Worm (Caenorhabditis elegans) whole organism, L1 larva: ENCODE results near the gene srh-211.

Experiments
- C16A3.4 ChIP-seq: fragments of 150-350 bp; optimal IDR thresholded peaks from 2 replicates; lab custom pipeline; 2014; ENCODE audit warnings: missing biosample characterization, missing genetic modification characterization
- F16B12.6 ChIP-seq: fragments of 150-350 bp; optimal IDR thresholded peaks from 2 replicates; lab custom pipeline; 2014; ENCODE audit warnings: missing biosample characterization, missing genetic modification characterization
- aha-1 ChIP-seq: fragments of 150-350 bp; optimal IDR thresholded peaks from 2 replicates; lab custom pipeline; 2014; ENCODE audit warnings: missing biosample characterization, missing genetic modification characterization
- alr-1 ChIP-seq: fragments of 200-800 bp; sonication (Bioruptor generic); optimal IDR thresholded peaks from 2 replicates; lab custom pipeline; 2018; ENCODE audit warnings: borderline replicate concordance, mild to moderate bottlenecking, missing genetic modification characterization, missing compliant biosample characterization
- ama-1 ChIP-seq: fragments of 150-350 bp; optimal IDR thresholded peaks from 2 replicates; lab custom pipeline; 2014
- ceh-63 ChIP-seq: fragments of 200-800 bp; sonication (Bioruptor generic); optimal IDR thresholded peaks from 2 replicates; lab custom pipeline; 2018; ENCODE audit warnings: mild to moderate bottlenecking, missing genetic modification characterization, missing compliant biosample characterization
- ceh-82 ChIP-seq, 3 experiments: fragments of 150-350 bp in 1 of 3; sonication (generic microtip) in 2 of 3; optimal IDR thresholded peaks; 2 replicates each; lab custom pipeline; 2014 to 2017; ENCODE audit warnings: missing biosample characterization in 3 of 3, missing genetic modification characterization in 3 of 3
- ceh-88 ChIP-seq: fragments of 200-800 bp; sonication (Bioruptor generic); IDR thresholded peaks from 2 replicates; pipeline ENCODE4 v1.3.6; 2022; ENCODE audit warnings: missing genetic modification characterization, missing compliant biosample characterization
- dsc-1 ChIP-seq: sonication (generic microtip); optimal IDR thresholded peaks from 2 replicates; lab custom pipeline; 2016; ENCODE audit warnings: mild to moderate bottlenecking, missing genetic modification characterization, missing compliant biosample characterization
- efl-1 ChIP-seq, 4 experiments: fragments of 150-350 bp; optimal IDR thresholded peaks in 3 of 4; peaks in 1 of 4; 1 replicate in 1 of 4; 2 replicates in 3 of 4; lab custom pipeline; 2014; ENCODE audit warnings: missing biosample characterization in 2 of 4, missing genetic modification characterization in 2 of 4, missing genetic modification reagents in 2 of 4
- efl-3 ChIP-seq: fragments of 200-800 bp; sonication (Bioruptor generic); optimal IDR thresholded peaks from 2 replicates; lab custom pipeline; 2018; ENCODE audit warnings: mild to moderate bottlenecking, missing genetic modification characterization, missing compliant biosample characterization
- egl-13 ChIP-seq: sonication (generic microtip); optimal IDR thresholded peaks from 2 replicates; lab custom pipeline; 2016; ENCODE audit warnings: missing genotype, missing genetic modification reagents, missing genetic modification characterization, missing compliant biosample characterization
- ets-5 ChIP-seq: fragments of 200-800 bp; sonication (Bioruptor generic); IDR thresholded peaks from 2 replicates; pipeline ENCODE4 v1.3.6; 2022; ENCODE audit warnings: missing genetic modification characterization, missing compliant biosample characterization
- fkh-10 ChIP-seq: sonication (generic microtip); optimal IDR thresholded peaks from 2 replicates; lab custom pipeline; 2017; ENCODE audit warnings: missing biosample characterization, missing genetic modification reagents, missing genetic modification characterization
- fkh-8 ChIP-seq: sonication (generic microtip); optimal IDR thresholded peaks from 2 replicates; lab custom pipeline; 2016; ENCODE audit warnings: mild to moderate bottlenecking, missing genetic modification characterization, missing compliant biosample characterization
- grh-1 ChIP-seq: fragments of 200-800 bp; sonication (Bioruptor generic); IDR thresholded peaks from 2 replicates; pipeline ENCODE4 v1.3.6; 2022; ENCODE audit warnings: missing genetic modification reagents, missing genetic modification characterization, missing compliant biosample characterization
- hlh-17 ChIP-seq: fragments of 200-800 bp; sonication (Bioruptor generic); optimal IDR thresholded peaks from 2 replicates; lab custom pipeline; 2018; ENCODE audit warnings: missing genetic modification characterization, mild to moderate bottlenecking, missing compliant biosample characterization, moderate library complexity, borderline replicate concordance
- hpl-2 ChIP-seq: fragments of 150-350 bp; optimal IDR thresholded peaks from 2 replicates; lab custom pipeline; 2014; ENCODE audit warnings: missing biosample characterization, missing genetic modification reagents, missing genetic modification characterization
- irx-1 ChIP-seq: sonication (generic microtip); optimal IDR thresholded peaks from 2 replicates; lab custom pipeline; 2016; ENCODE audit warnings: missing genetic modification characterization, missing compliant biosample characterization
- isw-1 ChIP-seq: fragments of 200-800 bp; sonication (Bioruptor generic); IDR thresholded peaks from 2 replicates; pipeline ENCODE4 v1.3.6; 2022; ENCODE audit warnings: missing genetic modification characterization, missing compliant biosample characterization
- jun-1 ChIP-seq: fragments of 150-350 bp; optimal IDR thresholded peaks from 2 replicates; lab custom pipeline; 2014; ENCODE audit warnings: missing biosample characterization, missing genetic modification reagents, missing genetic modification characterization
- lin-13 ChIP-seq: fragments of 150-350 bp; optimal IDR thresholded peaks from 2 replicates; lab custom pipeline; 2014; ENCODE audit warnings: missing biosample characterization, missing genetic modification reagents, missing genetic modification characterization
- lin-35 ChIP-seq, 2 experiments: fragments of 150-350 bp; optimal IDR thresholded peaks; 2 replicates each; lab custom pipeline; 2014; ENCODE audit warnings: missing biosample characterization in 2 of 2, missing genetic modification characterization in 2 of 2, missing genetic modification reagents in 2 of 2
- lsy-2 ChIP-seq, 2 experiments: fragments of 150-350 bp; optimal IDR thresholded peaks; 2 replicates each; lab custom pipeline; 2014; ENCODE audit warnings: missing biosample characterization in 2 of 2, missing genetic modification characterization in 2 of 2
- mdl-1 ChIP-seq, 2 experiments: fragments of 150-350 bp; optimal IDR thresholded peaks; 2 replicates each; lab custom pipeline; 2014 to 2017; ENCODE audit warnings: missing biosample characterization in 2 of 2, missing genetic modification characterization in 2 of 2, inconsistent platforms in 1 of 2
- mef-2 ChIP-seq: fragments of 150-350 bp; optimal IDR thresholded peaks from 2 replicates; lab custom pipeline; 2014; ENCODE audit warnings: missing biosample characterization, missing genetic modification characterization
- nhr-237 ChIP-seq: fragments of 150-350 bp; optimal IDR thresholded peaks from 2 replicates; lab custom pipeline; 2014; ENCODE audit warnings: missing biosample characterization, missing genetic modification characterization
- nhr-28 ChIP-seq: fragments of 150-350 bp; optimal IDR thresholded peaks from 2 replicates; lab custom pipeline; 2014; ENCODE audit warnings: missing biosample characterization, missing genetic modification characterization
- nhr-47 ChIP-seq: sonication (generic microtip); optimal IDR thresholded peaks from 2 replicates; lab custom pipeline; 2016; ENCODE audit warnings: mild to moderate bottlenecking, missing genetic modification characterization, moderate library complexity, missing compliant biosample characterization
- nhr-76 ChIP-seq: sonication (generic microtip); optimal IDR thresholded peaks from 2 replicates; lab custom pipeline; 2017; ENCODE audit warnings: missing biosample characterization, missing genetic modification characterization
- nhr-90 ChIP-seq: sonication (generic microtip); optimal IDR thresholded peaks from 2 replicates; lab custom pipeline; 2016; ENCODE audit warnings: mild to moderate bottlenecking, missing genetic modification characterization, missing compliant biosample characterization; ENCODE audit not compliant: poor library complexity
- pqm-1 ChIP-seq: sonication (generic microtip); optimal IDR thresholded peaks from 3 replicates; lab custom pipeline; 2017; ENCODE audit warnings: missing biosample characterization, missing genetic modification characterization
- skn-1 ChIP-seq: fragments of 150-350 bp; optimal IDR thresholded peaks from 2 replicates; lab custom pipeline; 2014; ENCODE audit warnings: missing biosample characterization, missing genetic modification characterization
- snpc-4 ChIP-seq: fragments of 150-350 bp; optimal IDR thresholded peaks from 2 replicates; lab custom pipeline; 2014; ENCODE audit warnings: missing biosample characterization, missing genetic modification characterization
- snu-23 ChIP-seq: sonication (generic microtip); optimal IDR thresholded peaks from 2 replicates; lab custom pipeline; 2016; ENCODE audit warnings: missing genetic modification characterization, missing compliant biosample characterization
- sptf-1 ChIP-seq: fragments of 150-350 bp; optimal IDR thresholded peaks from 2 replicates; lab custom pipeline; 2014; ENCODE audit warnings: missing biosample characterization, missing genetic modification characterization
- swsn-7 ChIP-seq: sonication (generic microtip); optimal IDR thresholded peaks from 2 replicates; lab custom pipeline; 2016; ENCODE audit warnings: missing genetic modification characterization, missing compliant biosample characterization
- tlp-1 ChIP-seq: fragments of 150-350 bp; optimal IDR thresholded peaks from 2 replicates; lab custom pipeline; 2014; ENCODE audit warnings: missing biosample characterization, missing genetic modification characterization
- unc-86 ChIP-seq: sonication (generic microtip); optimal IDR thresholded peaks from 2 replicates; lab custom pipeline; 2016; ENCODE audit warnings: missing genetic modification characterization, missing compliant biosample characterization
- unc-98 ChIP-seq: fragments of 200-800 bp; sonication (Bioruptor generic); IDR thresholded peaks from 2 replicates; pipeline ENCODE4 v1.3.6; 2022; ENCODE audit warnings: missing genetic modification characterization, missing compliant biosample characterization
- xbp-1 ChIP-seq: sonication (generic microtip); optimal IDR thresholded peaks from 2 replicates; lab custom pipeline; 2016; ENCODE audit warnings: missing genetic modification characterization, missing compliant biosample characterization

srh-211 gene

DNA sequence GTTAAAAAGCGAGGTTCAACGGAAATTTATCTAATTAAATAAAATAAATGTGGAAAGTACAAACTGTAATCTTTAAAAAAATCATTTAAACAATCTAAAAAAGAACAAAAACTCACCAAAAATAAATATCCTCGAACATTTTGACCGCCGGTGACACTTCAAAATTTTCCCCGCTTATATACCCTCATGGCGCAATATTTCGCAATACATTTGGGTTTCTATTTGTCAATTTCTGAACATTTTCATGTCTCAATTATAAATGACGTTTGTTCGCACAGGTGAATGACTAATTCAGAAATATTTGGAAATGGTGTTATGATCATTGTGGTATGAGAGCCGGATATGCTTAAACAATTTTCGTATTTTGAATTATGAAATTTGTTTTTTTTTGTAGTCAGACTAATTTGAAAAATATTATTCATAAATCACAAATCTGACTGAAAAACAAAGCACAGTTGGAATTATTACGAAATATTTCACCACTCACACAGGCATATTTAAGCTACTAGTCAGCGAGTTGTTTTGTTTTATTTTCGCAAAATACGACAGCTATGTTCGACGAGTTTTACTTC, 39.2 kb downstream of the srh-211 start, which contains the start of the genes C49G7.10 and irg-2 (continued):
- TF ChIP-seq pqm-1 (tag; lab: Kevin White, UChicago) = no peak
- TF ChIP-seq skn-1 (tag; lab: Kevin White, UChicago) = peak; percentile 20
- TF ChIP-seq ets-5 (GFP tag; lab: Robert Waterston, UW) = no peak
- TF ChIP-seq nhr-237 (tag; lab: Kevin White, UChicago) = peak; percentile 10
- TF ChIP-seq ama-1 = no peak
- TF ChIP-seq aha-1 = no peak
- no peak for TF ChIP-seq tlp-1 (tag; lab: Kevin White, UChicago)
- no peak for TF ChIP-seq xbp-1 (tag; lab: Kevin White, UChicago)
- no peak for TF ChIP-seq mef-2 (tag; lab: Kevin White, UChicago)
- TF ChIP-seq unc-98 (GFP tag; lab: Robert Waterston, UW) = no peak
- no peak for TF ChIP-seq lin-35 (GFP tag; optimal IDR thresholded peaks at IDR 0.05; lab: Kevin White, UChicago)
- no peak for TF ChIP-seq irx-1 (tag; lab: Kevin White, UChicago)
- TF ChIP-seq dsc-1 = no peak
- no peak for TF ChIP-seq unc-86 (tag; lab: Kevin White, UChicago)
- TF ChIP-seq egl-13 (tag; lab: Kevin White, UChicago) = no peak
- TF ChIP-seq fkh-8 (tag; lab: Kevin White, UChicago) = peak; percentile 46
- TF ChIP-seq hpl-2 = no peak
- no peak for TF ChIP-seq ceh-63 (GFP tag; lab: Kevin White, UChicago)
- no peak for TF ChIP-seq swsn-7
- TF ChIP-seq lin-13 (GFP tag; lab: Kevin White, UChicago) = no peak
- TF ChIP-seq nhr-28 = no peak

DNA sequence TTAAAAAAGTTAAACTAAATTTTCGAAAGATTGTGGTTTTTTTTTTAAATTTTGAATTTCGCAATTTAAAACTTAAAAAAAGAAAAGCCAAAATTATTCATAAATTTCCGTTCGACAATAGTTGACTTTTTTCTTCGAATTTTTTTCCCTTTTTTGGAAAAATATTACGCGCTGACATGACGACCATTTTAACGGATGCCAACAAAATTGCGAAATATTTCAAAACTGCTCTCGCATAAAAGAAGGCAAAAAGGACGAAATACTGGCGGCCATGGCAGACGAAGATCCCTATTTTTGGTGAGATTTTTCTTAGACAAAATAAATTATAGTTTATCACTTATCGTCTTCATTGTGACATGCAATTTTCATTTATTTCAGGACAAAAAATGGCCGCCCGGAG, 42.6 kb downstream of the srh-211 start:
- TF ChIP-seq efl-1 (optimal IDR thresholded peaks at IDR 0.05; lab: Kevin White, UChicago) = no peak
- peak in 1 of 2 experiments; percentile 64 for TF ChIP-seq efl-1 (GFP tag; optimal IDR thresholded peaks at IDR 0.05 in 1 of 2; lab: Kevin White, UChicago)
- no peak for TF ChIP-seq hlh-17 (GFP tag; lab: Kevin White, UChicago)
- TF ChIP-seq fkh-10 = no peak

DNA sequence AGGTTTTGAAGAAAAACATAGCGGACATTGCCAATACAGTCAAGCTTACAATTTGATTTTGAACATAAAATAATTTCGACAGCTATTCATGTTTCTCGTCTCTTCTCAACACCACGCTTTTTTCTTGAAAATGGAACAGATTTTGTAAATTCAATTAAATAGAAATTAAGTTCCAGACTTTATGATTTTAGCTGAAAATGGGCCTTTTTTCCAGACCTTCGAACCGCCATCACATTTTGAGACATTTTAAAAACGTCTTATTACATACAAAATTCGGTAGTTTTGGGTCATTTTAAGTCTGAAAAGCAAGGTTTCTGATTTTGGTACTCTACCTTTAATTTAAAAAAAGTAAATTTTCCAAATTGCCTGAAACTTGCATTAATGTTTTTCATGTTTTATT, 43.1 kb downstream of the srh-211 start, which contains the start of gene C49G7.12:
TSS of gene C49G7.12 (plus strand) at position 301 of the 400 bp plus-strand sequence.
- no peak for TF ChIP-seq nhr-28
- no peak for TF ChIP-seq efl-1 (optimal IDR thresholded peaks at IDR 0.05; lab: Kevin White, UChicago)
- peak in 1 of 2 experiments; percentile 56 for TF ChIP-seq efl-1 (GFP tag; optimal IDR thresholded peaks at IDR 0.05 in 1 of 2; lab: Kevin White, UChicago)

DNA sequence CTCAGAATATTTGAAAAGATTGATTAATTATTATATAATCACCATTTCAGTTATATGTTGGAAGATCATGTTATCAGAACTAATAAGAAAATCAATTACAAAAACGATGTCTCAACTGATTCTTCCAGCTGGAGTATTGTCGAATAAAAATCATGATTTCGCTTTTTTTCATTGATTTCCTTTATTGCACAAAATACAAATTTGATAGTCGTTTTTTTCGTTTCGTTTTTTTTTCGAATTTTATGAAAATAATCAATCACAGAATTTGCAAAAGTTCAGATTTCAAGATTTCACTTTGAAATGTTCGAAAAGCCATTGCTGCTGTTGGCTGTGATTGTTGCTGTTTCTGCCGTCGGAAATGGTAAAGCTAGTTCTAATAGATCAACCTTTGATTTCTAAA, 45.4 kb downstream of the srh-211 start, which contains the start of gene C49G7.13:
TSS of gene C49G7.13 (plus strand) at position 301 of the 400 bp plus-strand sequence.
- no peak for TF ChIP-seq ceh-82 (tag; optimal IDR thresholded peaks at IDR 0.05; lab: Kevin White, UChicago)
- no peak for TF ChIP-seq dsc-1
- TF ChIP-seq F16B12.6 (tag; lab: Kevin White, UChicago) = no peak
- no peak for TF ChIP-seq snpc-4 (tag; lab: Kevin White, UChicago)
- TF ChIP-seq skn-1 (tag; lab: Kevin White, UChicago) = no peak
- TF ChIP-seq nhr-76 (tag; lab: Kevin White, UChicago) = no peak
- no peak for TF ChIP-seq nhr-47
- TF ChIP-seq sptf-1 (tag; lab: Kevin White, UChicago) = no peak
- no peak for TF ChIP-seq alr-1 (tag; lab: Kevin White, UChicago)
- TF ChIP-seq isw-1 (GFP tag; lab: Robert Waterston, UW) = no peak
- TF ChIP-seq snu-23 (GFP tag; lab: Kevin White, UChicago) = no peak
- no peak for TF ChIP-seq nhr-90
- no peak for TF ChIP-seq grh-1 (GFP tag; lab: Robert Waterston, UW)

DNA sequence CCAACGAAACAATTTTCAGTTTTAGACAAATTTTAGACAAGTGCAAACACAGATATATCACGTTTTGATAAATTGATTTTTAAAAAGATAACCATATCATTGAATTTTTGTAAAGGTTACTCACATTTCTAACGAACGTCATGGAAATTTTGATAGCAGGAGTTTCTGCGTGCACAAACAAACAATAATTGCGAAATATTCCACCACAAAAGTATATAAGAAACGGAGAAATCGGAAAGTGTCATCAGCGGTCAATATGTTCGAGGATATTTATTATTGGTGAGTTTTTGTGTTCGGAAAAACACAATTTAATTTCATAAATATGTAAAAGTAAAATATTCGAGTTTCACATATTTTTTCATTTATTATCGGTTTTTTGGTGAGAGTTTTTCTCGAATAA, 46.9 kb downstream of the srh-211 start, which contains the start of gene C49G7.7:
TSS of gene C49G7.7 (plus strand) at position 174 of the 400 bp plus-strand sequence.
- no peak for TF ChIP-seq C16A3.4 (tag; lab: Kevin White, UChicago)
- TF ChIP-seq efl-1 (optimal IDR thresholded peaks at IDR 0.05; lab: Kevin White, UChicago) = no peak
- TF ChIP-seq efl-1 (GFP tag; optimal IDR thresholded peaks at IDR 0.05 in 1 of 2; lab: Kevin White, UChicago) = no peak
- TF ChIP-seq hpl-2 = no peak
- no peak for TF ChIP-seq efl-3
- TF ChIP-seq ceh-88 = no peak
- no peak for TF ChIP-seq nhr-76 (tag; lab: Kevin White, UChicago)
- TF ChIP-seq mdl-1 (tag; optimal IDR thresholded peaks at IDR 0.05; lab: Kevin White, UChicago) = no peak
- TF ChIP-seq fkh-10 = no peak
- TF ChIP-seq jun-1 = no peak
- no peak for TF ChIP-seq lsy-2 (tag; optimal IDR thresholded peaks at IDR 0.05; lab: Kevin White, UChicago)
- no peak for TF ChIP-seq tlp-1 (tag; lab: Kevin White, UChicago)
